Worm (Caenorhabditis elegans) whole organism, early embryonic: ENCODE data around the gene nep-16.

Source experiments
- B0310.2 ChIP-seq: sonication (generic microtip); optimal IDR thresholded peaks from 2 replicates; lab custom pipeline; 2016; ENCODE audit warnings: mild to moderate bottlenecking, missing genetic modification characterization, missing compliant biosample characterization
- F13C5.2 ChIP-seq: sonication (generic microtip); optimal IDR thresholded peaks from 2 replicates; lab custom pipeline; 2017; ENCODE audit warnings: mild to moderate bottlenecking, missing genetic modification characterization, inconsistent platforms, missing compliant biosample characterization
- aly-1 ChIP-seq: sonication (generic microtip); optimal IDR thresholded peaks from 2 replicates; lab custom pipeline; 2016; ENCODE audit warnings: missing genetic modification characterization, missing compliant biosample characterization
- ama-1 ChIP-seq: fragments of 150-350 bp; optimal IDR thresholded peaks from 2 replicates; lab custom pipeline; 2014
- hmg-4 ChIP-seq: fragments of 200-800 bp; sonication (Bioruptor generic); optimal IDR thresholded peaks from 2 replicates; lab custom pipeline; 2018; ENCODE audit warnings: mild to moderate bottlenecking, missing genetic modification characterization, missing compliant biosample characterization
- scrt-1 ChIP-seq: fragments of 200-800 bp; sonication (Bioruptor generic); IDR thresholded peaks from 2 replicates; pipeline ENCODE4 v1.3.6; 2022; ENCODE audit warnings: missing genetic modification characterization, missing compliant biosample characterization
- tbx-37 ChIP-seq: fragments of 200-800 bp; sonication (Bioruptor generic); conservative IDR thresholded peaks from 2 replicates; pipeline ENCODE4 v1.3.6; 2022; ENCODE audit warnings: missing genetic modification reagents, missing genetic modification characterization, missing compliant biosample characterization
- tra-4 ChIP-seq: sonication (generic microtip); optimal IDR thresholded peaks from 2 replicates; lab custom pipeline; 2017; ENCODE audit warnings: missing genetic modification characterization, missing compliant biosample characterization

DNA sequence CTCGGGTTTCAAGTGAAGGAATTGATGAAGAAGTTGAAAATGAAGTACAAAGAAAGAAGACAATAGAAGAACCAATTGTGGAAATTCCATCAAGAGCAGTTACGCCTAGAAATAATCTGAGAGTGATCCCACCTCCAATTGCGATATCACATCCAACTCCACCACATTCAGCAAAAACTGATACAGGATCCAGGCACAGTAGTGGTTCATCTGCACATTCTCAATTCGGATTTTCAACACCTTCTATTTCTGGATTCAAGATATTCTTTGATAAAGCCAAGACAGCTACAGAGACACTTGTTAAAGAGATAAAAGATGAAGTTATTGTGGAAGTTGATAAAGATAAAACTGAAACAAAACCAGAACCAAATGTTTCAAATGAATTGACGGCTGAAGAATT is 33.5 kb downstream of the nep-16 start:
- TF ChIP-seq ama-1 (lab: Kevin White, UChicago) = no peak
- no peak for TF ChIP-seq B0310.2 (tag; lab: Kevin White, UChicago)
- no peak for TF ChIP-seq hmg-4 (GFP tag; lab: Kevin White, UChicago)
- no peak for TF ChIP-seq F13C5.2 (tag; lab: Kevin White, UChicago)
- TF ChIP-seq scrt-1 (GFP tag; lab: Robert Waterston, UW) = no peak
- TF ChIP-seq aly-1 = no peak
- no peak for TF ChIP-seq tbx-37
- TF ChIP-seq tra-4 (tag; lab: Kevin White, UChicago) = no peak
